Worm (Caenorhabditis elegans): ENCODE data around the gene Y51A2B.16.

The Y51A2B.16 gene

DNA sequence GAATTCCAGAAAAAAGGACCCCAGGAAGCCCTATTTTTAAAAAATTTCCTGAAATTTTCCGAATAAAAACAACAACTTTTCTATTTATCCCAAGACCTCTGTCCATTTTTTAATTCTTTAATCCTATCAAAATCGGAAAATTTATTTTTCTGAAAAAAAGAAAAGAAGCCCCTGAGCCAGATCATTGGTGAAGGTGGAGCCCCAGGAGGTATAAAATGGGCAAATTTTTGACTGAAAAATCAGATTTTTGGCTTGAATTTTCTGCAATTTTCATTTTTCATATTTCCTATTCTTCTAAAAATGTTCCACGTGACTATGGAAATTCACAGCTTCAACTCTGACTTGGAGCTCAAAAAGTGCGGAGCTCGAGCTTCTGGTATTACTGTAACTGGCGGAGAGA, 18.9 kb downstream of the Y51A2B.16 start, which contains the start of gene Y51A2B.8:
Y51A2B.8 (plus strand) TSS at position 301 of the 400 bp plus-strand sequence.
- TF ChIP-seq ceh-24 (tag; optimal IDR thresholded peaks at IDR 0.05) = no peak
- no peak for TF ChIP-seq C08G9.2 (tag; optimal IDR thresholded peaks at IDR 0.05)
- TF ChIP-seq ceh-48 (tag; optimal IDR thresholded peaks at IDR 0.05) = no peak
- TF ChIP-seq ceh-6 (GFP tag; optimal IDR thresholded peaks at IDR 0.05) = no peak
- TF ChIP-seq F13H6.1 (tag; optimal IDR thresholded peaks at IDR 0.05) = no peak
- TF ChIP-seq mec-3 (tag; optimal IDR thresholded peaks at IDR 0.05; ENCODE audit: borderline replicate concordance) = no peak
- TF ChIP-seq hlh-6 (tag; optimal IDR thresholded peaks at IDR 0.05) = no peak
- no peak for TF ChIP-seq pha-2 (tag; optimal IDR thresholded peaks at IDR 0.05)

DNA sequence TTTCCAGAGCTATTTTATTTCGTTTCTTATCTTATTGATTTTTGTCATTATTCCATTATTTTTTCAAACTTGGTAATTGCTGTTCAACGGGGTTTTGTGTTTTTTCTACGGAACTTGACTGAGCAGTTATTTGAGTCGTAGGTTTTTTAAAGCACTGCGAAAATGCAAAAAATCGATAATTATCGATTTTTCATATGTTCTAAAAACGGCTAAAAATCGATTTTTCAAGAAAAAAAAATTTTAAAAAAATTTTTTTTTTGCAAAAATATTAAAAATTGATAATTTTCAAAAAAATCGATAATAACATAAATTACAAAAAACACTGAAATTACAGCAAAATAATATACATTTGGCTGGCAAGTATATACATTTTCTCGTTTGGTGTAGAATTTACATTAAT, 22.2 kb downstream of the Y51A2B.16 start:
- TF ChIP-seq odd-2 (tag; optimal IDR thresholded peaks at IDR 0.05) (no peak), che-1 (tag; optimal IDR thresholded peaks at IDR 0.05) (no peak), hlh-6 (tag; optimal IDR thresholded peaks at IDR 0.05) (no peak), ceh-48 (tag; optimal IDR thresholded peaks at IDR 0.05) (no peak), madf-2 (tag; optimal IDR thresholded peaks at IDR 0.05) (no peak), zip-5 (tag; optimal IDR thresholded peaks at IDR 0.05) (no peak), nhr-11 (tag; optimal IDR thresholded peaks at IDR 0.05) (no peak)

DNA sequence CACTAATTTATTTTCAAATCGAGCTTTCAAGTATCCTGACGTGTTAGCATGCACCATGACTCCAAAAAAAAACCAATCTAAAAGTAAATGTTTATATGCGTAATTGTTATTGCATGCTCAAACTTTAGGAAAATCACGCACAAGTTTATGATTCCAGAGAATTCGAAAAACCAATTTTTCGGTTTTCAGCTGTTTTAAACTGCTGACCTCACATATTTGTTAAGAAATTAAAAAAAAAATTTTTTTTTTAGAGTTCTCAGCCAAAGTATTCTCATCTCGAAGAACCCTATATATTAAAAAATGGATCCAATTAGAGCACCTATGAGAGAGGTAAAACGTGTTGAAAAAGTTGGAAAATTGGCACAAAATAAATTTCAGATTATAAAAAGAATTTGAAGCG, 23.5 kb downstream of the Y51A2B.16 start, which contains the start of gene Y51A2B.2:
Y51A2B.2 (plus strand) TSS at position 301 of the 400 bp plus-strand sequence.
- TF ChIP-seq ceh-6 (GFP tag; optimal IDR thresholded peaks at IDR 0.05) (no peak), ref-2 (tag; optimal IDR thresholded peaks at IDR 0.05) (no peak), che-1 (tag; optimal IDR thresholded peaks at IDR 0.05) (no peak), nfya-1 (tag; optimal IDR thresholded peaks at IDR 0.05) (no peak), sox-2 (GFP tag; IDR thresholded peaks at IDR 0.05) (no peak), lin-11 (tag; optimal IDR thresholded peaks at IDR 0.05) (no peak), fkh-10 (GFP tag; optimal IDR thresholded peaks at IDR 0.05) (no peak), npax-4 (tag; optimal IDR thresholded peaks at IDR 0.05) (no peak), sdc-2 (tag; optimal IDR thresholded peaks at IDR 0.05) (no peak), ceh-18 (tag; optimal IDR thresholded peaks at IDR 0.05) (no peak)

DNA sequence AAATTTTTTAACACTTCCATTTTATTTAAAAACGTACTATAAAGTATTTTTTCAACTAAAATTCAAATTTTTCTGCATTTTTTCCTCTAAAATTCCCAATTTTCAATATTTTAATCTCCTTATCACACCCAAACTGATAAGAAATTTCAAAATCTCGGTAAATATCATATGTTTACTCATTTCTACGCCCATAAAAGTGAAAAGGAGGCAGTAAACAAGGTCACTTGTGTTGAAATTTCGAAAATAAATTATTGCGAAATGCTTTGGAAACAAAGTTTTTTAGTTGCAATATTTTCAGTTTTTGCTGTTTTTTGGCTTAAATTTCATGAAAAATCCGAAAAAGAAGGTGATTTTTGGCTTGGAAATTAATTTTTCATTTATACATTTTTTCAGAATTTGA, 26.1 kb downstream of the Y51A2B.16 start, which contains the start of gene C08E8.4:
C08E8.4 (plus strand) TSS at position 268 of the 400 bp plus-strand sequence.
- TF ChIP-seq che-1 (tag; optimal IDR thresholded peaks at IDR 0.05) (no peak), T23F11.4 (GFP tag; optimal IDR thresholded peaks at IDR 0.05) (no peak), ceh-45 (GFP tag; IDR thresholded peaks at IDR 0.05) (no peak), ztf-16 (tag; optimal IDR thresholded peaks at IDR 0.05) (no peak), rnt-1 (tag; optimal IDR thresholded peaks at IDR 0.05) (no peak), madf-2 (tag; optimal IDR thresholded peaks at IDR 0.05) (no peak), ceh-31 (tag; optimal IDR thresholded peaks at IDR 0.05) (no peak), pros-1 (tag; optimal IDR thresholded peaks at IDR 0.05) (no peak), C08G9.2 (tag; optimal IDR thresholded peaks at IDR 0.05) (no peak), ets-4 (tag; optimal IDR thresholded peaks at IDR 0.05) (no peak), sdc-2 (tag; optimal IDR thresholded peaks at IDR 0.05) (no peak), pat-9 (tag; optimal IDR thresholded peaks at IDR 0.05) (no peak), lin-11 (tag; optimal IDR thresholded peaks at IDR 0.05) (no peak), ceh-24 (tag; optimal IDR thresholded peaks at IDR 0.05) (no peak), ceh-6 (GFP tag; optimal IDR thresholded peaks at IDR 0.05) (no peak), ceh-2 (tag; optimal IDR thresholded peaks at IDR 0.05) (no peak), mec-3 (tag; optimal IDR thresholded peaks at IDR 0.05; ENCODE audit: borderline replicate concordance) (no peak), hlh-15 (tag; optimal IDR thresholded peaks at IDR 0.05) (no peak), ceh-9 (tag; optimal IDR thresholded peaks at IDR 0.05) (no peak), pha-2 (tag; optimal IDR thresholded peaks at IDR 0.05) (no peak)

DNA sequence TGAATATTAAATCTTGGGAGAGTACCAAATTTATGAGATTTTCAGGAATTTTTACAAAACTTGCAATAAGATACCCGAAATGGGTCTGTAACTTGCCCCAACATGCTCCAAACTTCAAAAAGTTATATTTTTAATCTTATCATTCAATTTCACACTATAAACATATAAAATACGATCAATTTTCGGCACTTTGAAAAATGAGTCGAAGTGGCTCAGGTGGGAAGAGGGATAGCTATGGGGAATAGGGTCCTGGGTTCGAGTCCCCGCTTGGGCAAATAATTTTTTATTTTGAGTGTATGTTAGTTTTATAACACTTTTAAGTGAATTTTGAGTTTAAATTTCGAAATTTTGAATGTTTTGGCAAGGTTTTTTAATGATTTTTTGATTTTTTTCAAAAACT, 26.7 kb downstream of the Y51A2B.16 start:
- no peak for TF ChIP-seq sox-2 (GFP tag; IDR thresholded peaks at IDR 0.05)
- no peak for TF ChIP-seq ama-1 (optimal IDR thresholded peaks at IDR 0.05)
- no peak for TF ChIP-seq nfya-1 (tag; optimal IDR thresholded peaks at IDR 0.05)
- no peak for TF ChIP-seq C38D4.7 (GFP tag; optimal IDR thresholded peaks at IDR 0.05)
- no peak for TF ChIP-seq ceh-30 (tag; optimal IDR thresholded peaks at IDR 0.05)
- TF ChIP-seq elt-2 (tag; optimal IDR thresholded peaks at IDR 0.05) = no peak
- no peak for TF ChIP-seq pros-1 (tag; optimal IDR thresholded peaks at IDR 0.05)
- no peak for TF ChIP-seq ceh-24 (tag; optimal IDR thresholded peaks at IDR 0.05)
- no peak for TF ChIP-seq tbx-2 (tag; optimal IDR thresholded peaks at IDR 0.05)
- TF ChIP-seq ztf-16 (tag; optimal IDR thresholded peaks at IDR 0.05) = no peak
- TF ChIP-seq ahr-1 (tag; optimal IDR thresholded peaks at IDR 0.05) = no peak
- no peak for TF ChIP-seq hlh-6 (tag; optimal IDR thresholded peaks at IDR 0.05)
- TF ChIP-seq ceh-31 (tag; optimal IDR thresholded peaks at IDR 0.05) = no peak
